Worm (Caenorhabditis elegans): ENCODE data around the gene pqn-84.

DNA sequence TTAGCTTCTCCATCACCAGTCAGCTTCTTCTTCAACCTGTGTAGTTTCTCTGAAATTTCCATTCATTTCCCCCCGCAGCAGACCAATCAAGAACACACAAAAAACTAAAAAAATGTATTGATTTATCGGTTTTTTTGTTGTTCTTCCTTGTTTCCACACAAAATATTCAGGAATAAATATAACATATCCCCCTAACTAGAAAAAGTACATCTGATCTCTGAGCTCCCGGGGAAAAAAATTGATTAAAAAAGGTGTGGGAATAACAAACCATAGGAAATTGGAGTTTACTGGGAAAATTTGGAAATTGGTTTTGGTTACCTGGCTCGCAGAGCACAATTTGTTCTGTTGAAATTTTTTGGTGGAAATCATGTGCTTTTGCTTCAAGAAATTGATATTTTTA, 5.1 kb upstream of the pqn-84 start, which contains the start of gene Y41C4A.22:
- TF ChIP-seq nhr-237 (tag; optimal IDR thresholded peaks at IDR 0.05) (no peak), nhr-76 (tag; optimal IDR thresholded peaks at IDR 0.05) (no peak)
